Fruit fly (Drosophila melanogaster) whole organism, embryonic: ENCODE results near the gene CG34126.
A peak's percentile ranks its signal among the peaks of the same experiment; 100 is the strongest.

Source experiments
- Aef1 ChIP-seq: fragments of 200-800 bp; sonication (Bioruptor generic); IDR thresholded peaks from 3 replicates; pipeline ENCODE4 v1.3.6; 2022; ENCODE audit warnings: missing biosample characterization, missing genetic modification characterization
- Awh ChIP-seq: fragments of 200-800 bp; sonication (Bioruptor generic); IDR thresholded peaks from 2 replicates; pipeline ENCODE4, ENCODE4 v1.3.6; 2022; ENCODE audit warnings: missing biosample characterization, missing genetic modification characterization
- CG10209 ChIP-seq: fragments of 200-800 bp; sonication (Bioruptor generic); optimal IDR thresholded peaks from 3 replicates; lab custom pipeline; 2017; ENCODE audit warnings: missing biosample characterization, mild to moderate bottlenecking, missing genetic modification characterization, missing genetic modification reagents
- CG10979 ChIP-seq: fragments of 200-800 bp; sonication (Bioruptor generic); optimal IDR thresholded peaks from 2 replicates; lab custom pipeline; 2018; ENCODE audit warnings: missing biosample characterization, mild to moderate bottlenecking, missing genetic modification characterization, moderate library complexity
- CG11093 ChIP-seq: fragments of 200-800 bp; sonication (Bioruptor generic); IDR thresholded peaks from 3 replicates; pipeline ENCODE4 v1.3.6; 2022; ENCODE audit warnings: missing biosample characterization, missing genetic modification characterization
- CG11696 ChIP-seq: fragments of 200-800 bp; sonication (Bioruptor generic); IDR thresholded peaks from 2 replicates; pipeline ENCODE4 v1.3.6; 2022; ENCODE audit warnings: missing biosample characterization, missing genetic modification characterization
- CG2875 ChIP-seq: fragments of 200-800 bp; sonication (Bioruptor generic); optimal IDR thresholded peaks from 2 replicates; lab custom pipeline; 2017; ENCODE audit warnings: missing biosample characterization, mild to moderate bottlenecking, missing genetic modification characterization, missing genetic modification reagents
- CG31365 ChIP-seq: fragments of 200-800 bp; sonication (Bioruptor generic); optimal IDR thresholded peaks from 2 replicates; lab custom pipeline; 2018; ENCODE audit warnings: missing biosample characterization, mild to moderate bottlenecking, missing genetic modification characterization
- CG34224 ChIP-seq: fragments of 200-800 bp; sonication (Bioruptor generic); IDR thresholded peaks from 3 replicates; pipeline ENCODE4 v1.3.6; 2022; ENCODE audit warnings: missing biosample characterization, missing genetic modification characterization; ENCODE audit not compliant: partially characterized antibody
- CG3838 ChIP-seq: fragments of 200-800 bp; sonication (Bioruptor generic); optimal IDR thresholded peaks from 3 replicates; lab custom pipeline; 2016; ENCODE audit warnings: missing biosample characterization, missing genetic modification characterization
- CG4854 ChIP-seq: fragments of 200-800 bp; sonication (Bioruptor generic); optimal IDR thresholded peaks from 2 replicates; lab custom pipeline; 2016; ENCODE audit warnings: missing biosample characterization, missing genetic modification characterization, inconsistent platforms
- CG6683 ChIP-seq: fragments of 200-800 bp; sonication (Bioruptor generic); optimal IDR thresholded peaks from 2 replicates; lab custom pipeline; 2017; ENCODE audit warnings: missing biosample characterization, mild to moderate bottlenecking, missing genetic modification characterization, missing genetic modification reagents
- CG6689 ChIP-seq: fragments of 200-800 bp; sonication (Bioruptor generic); IDR thresholded peaks from 2 replicates; pipeline ENCODE4 v1.3.6; 2022; ENCODE audit warnings: missing biosample characterization, missing genetic modification characterization
- CG6765 ChIP-seq: fragments of 200-800 bp; sonication (Bioruptor generic); optimal IDR thresholded peaks from 3 replicates; lab custom pipeline; 2017; ENCODE audit warnings: missing biosample characterization, mild to moderate bottlenecking, missing genetic modification characterization
- CG7839 ChIP-seq: fragments of 200-800 bp; sonication (Bioruptor generic); optimal IDR thresholded peaks from 3 replicates; lab custom pipeline; 2018; ENCODE audit warnings: missing biosample characterization, mild to moderate bottlenecking, missing genetic modification characterization, moderate library complexity
- CG8089 ChIP-seq: fragments of 200-800 bp; sonication (Bioruptor generic); optimal IDR thresholded peaks from 3 replicates; lab custom pipeline; 2016; ENCODE audit warnings: missing biosample characterization, missing genetic modification characterization
- CG8290 ChIP-seq, 3 experiments: fragments of 200-800 bp; sonication (Bioruptor generic); optimal IDR thresholded peaks; 2 replicates each; lab custom pipeline; 2016 to 2019; ENCODE audit warnings: missing biosample characterization in 3 of 3, missing genetic modification characterization in 3 of 3, mild to moderate bottlenecking in 2 of 3, moderate library complexity in 1 of 3
- Camta ChIP-seq: fragments of 200-800 bp; sonication (Bioruptor generic); optimal IDR thresholded peaks from 2 replicates; lab custom pipeline; 2016; ENCODE audit warnings: missing biosample characterization, missing genetic modification characterization
- Chrac-16 ChIP-seq: fragments of 200-800 bp; sonication (Bioruptor generic); optimal IDR thresholded peaks from 3 replicates; lab custom pipeline; 2016; ENCODE audit warnings: missing biosample characterization, missing genetic modification characterization
- D19A ChIP-seq: fragments of 200-800 bp; optimal IDR thresholded peaks from 3 replicates; lab custom pipeline; 2019; ENCODE audit warnings: missing biosample characterization, mild to moderate bottlenecking, missing genetic modification characterization, moderate library complexity
- Dek ChIP-seq: fragments of 200-800 bp; sonication (Bioruptor generic); optimal IDR thresholded peaks from 3 replicates; lab custom pipeline; 2019; ENCODE audit warnings: missing biosample characterization, mild to moderate bottlenecking, missing genetic modification characterization, moderate library complexity
- HHEX ChIP-seq: fragments of 200-800 bp; sonication (Bioruptor generic); optimal IDR thresholded peaks from 3 replicates; lab custom pipeline; 2017; ENCODE audit warnings: missing biosample characterization, mild to moderate bottlenecking, missing genetic modification characterization, missing genetic modification reagents
- Hey ChIP-seq: fragments of 200-800 bp; sonication (Bioruptor generic); optimal IDR thresholded peaks from 3 replicates; lab custom pipeline; 2018; ENCODE audit warnings: missing biosample characterization, mild to moderate bottlenecking, missing genetic modification characterization
- Lhr ChIP-seq: fragments of 200-800 bp; sonication (Bioruptor generic); optimal IDR thresholded peaks from 3 replicates; lab custom pipeline; 2017; ENCODE audit warnings: mild to moderate bottlenecking, missing biosample characterization, missing genetic modification reagents, missing genetic modification characterization
- Mad ChIP-seq: fragments of 200-800 bp; sonication (Bioruptor generic); optimal IDR thresholded peaks from 2 replicates; lab custom pipeline; 2016; ENCODE audit warnings: missing biosample characterization, missing genetic modification characterization
- Nf-YC ChIP-seq: fragments of 200-800 bp; optimal IDR thresholded peaks from 3 replicates; lab custom pipeline; 2019; ENCODE audit warnings: missing biosample characterization, mild to moderate bottlenecking, missing genetic modification characterization, moderate library complexity
- NfI ChIP-seq: fragments of 200-800 bp; sonication (Bioruptor generic); optimal IDR thresholded peaks from 3 replicates; lab custom pipeline; 2018; ENCODE audit warnings: missing biosample characterization, mild to moderate bottlenecking, missing genetic modification characterization, moderate library complexity
- Pdp1 ChIP-seq, 2 experiments: fragments of 200-800 bp; sonication (Bioruptor generic); optimal IDR thresholded peaks; 3 replicates each; lab custom pipeline; 2016; ENCODE audit warnings: missing biosample characterization in 2 of 2, missing genetic modification characterization in 2 of 2, mild to moderate bottlenecking in 1 of 2, moderate library complexity in 1 of 2
- Scr ChIP-seq: fragments of 200-800 bp; sonication (Bioruptor generic); IDR thresholded peaks from 2 replicates; pipeline ENCODE4 v1.3.6; 2022; ENCODE audit warnings: missing biosample characterization, missing genetic modification characterization; ENCODE audit not compliant: partially characterized antibody
- ara ChIP-seq: fragments of 200-800 bp; sonication (Bioruptor generic); IDR thresholded peaks from 2 replicates; pipeline ENCODE4 v1.3.6; 2022; ENCODE audit warnings: missing biosample characterization, missing genetic modification characterization
- ase ChIP-seq: fragments of 200-800 bp; sonication (Bioruptor generic); IDR thresholded peaks from 3 replicates; pipeline ENCODE4 v1.3.6; 2022; ENCODE audit warnings: missing biosample characterization, missing genetic modification characterization
- ato ChIP-seq: fragments of 200-800 bp; sonication (Bioruptor generic); IDR thresholded peaks from 2 replicates; pipeline ENCODE4 v1.3.6; 2022; ENCODE audit warnings: missing biosample characterization, missing genetic modification characterization; ENCODE audit not compliant: partially characterized antibody
- bowl ChIP-seq: fragments of 200-800 bp; sonication (Bioruptor generic); IDR thresholded peaks from 2 replicates; pipeline ENCODE4 v1.3.6; 2022; ENCODE audit warnings: missing biosample characterization, missing genetic modification characterization
- br ChIP-seq: fragments of >200 bp; optimal IDR thresholded peaks from 2 replicates; lab custom pipeline; 2017
- dm ChIP-seq: fragments of 200-800 bp; sonication (Bioruptor generic); optimal IDR thresholded peaks from 3 replicates; lab custom pipeline; 2016; ENCODE audit warnings: missing biosample characterization, missing genetic modification characterization
- ftz-f1 ChIP-seq: fragments of 200-800 bp; sonication (Bioruptor generic); optimal IDR thresholded peaks from 2 replicates; lab custom pipeline; 2016; ENCODE audit warnings: missing biosample characterization, missing genetic modification characterization
- gsb ChIP-seq: fragments of 200-800 bp; sonication (Bioruptor generic); IDR thresholded peaks from 2 replicates; pipeline ENCODE4 v1.3.6; 2022; ENCODE audit warnings: missing biosample characterization, missing genetic modification characterization
- kah ChIP-seq: fragments of 200-800 bp; sonication (Bioruptor generic); optimal IDR thresholded peaks from 2 replicates; lab custom pipeline; 2018; ENCODE audit warnings: missing biosample characterization, mild to moderate bottlenecking, missing genetic modification characterization
- klu ChIP-seq: fragments of 200-800 bp; sonication (Bioruptor generic); IDR thresholded peaks from 2 replicates; pipeline ENCODE4 v1.3.6; 2022; ENCODE audit warnings: missing biosample characterization, missing genetic modification characterization
- lbe ChIP-seq: fragments of 200-800 bp; sonication (Bioruptor generic); optimal IDR thresholded peaks from 2 replicates; lab custom pipeline; 2016; ENCODE audit warnings: missing biosample characterization, mild to moderate bottlenecking, missing genetic modification characterization
- org-1 ChIP-seq: fragments of 200-800 bp; sonication (Bioruptor generic); optimal IDR thresholded peaks from 2 replicates; lab custom pipeline; 2017; ENCODE audit warnings: missing biosample characterization, missing genetic modification characterization
- pho ChIP-seq: fragments of 200-800 bp; sonication (Bioruptor generic); optimal IDR thresholded peaks from 2 replicates; lab custom pipeline; 2016; ENCODE audit warnings: missing biosample characterization, missing genetic modification characterization
- pita ChIP-seq: fragments of 200-800 bp; sonication (Bioruptor generic); optimal IDR thresholded peaks from 2 replicates; lab custom pipeline; 2017; ENCODE audit warnings: missing biosample characterization, mild to moderate bottlenecking, missing genetic modification characterization
- scrt ChIP-seq: fragments of 200-800 bp; sonication (Bioruptor generic); optimal IDR thresholded peaks from 2 replicates; lab custom pipeline; 2018; ENCODE audit warnings: missing biosample characterization, mild to moderate bottlenecking, missing genetic modification characterization, moderate library complexity
- sim ChIP-seq: fragments of 200-800 bp; sonication (Bioruptor generic); IDR thresholded peaks from 2 replicates; pipeline ENCODE4 v1.3.6; 2022; ENCODE audit warnings: missing biosample characterization, missing genetic modification characterization
- sisA ChIP-seq: fragments of 200-800 bp; sonication (Bioruptor generic); IDR thresholded peaks from 2 replicates; pipeline ENCODE4 v1.3.6; 2022; ENCODE audit warnings: missing biosample characterization, missing genetic modification characterization
- sna ChIP-seq: fragments of 200-800 bp; sonication (Bioruptor generic); IDR thresholded peaks from 2 replicates; pipeline ENCODE4 v1.3.6; 2022; ENCODE audit warnings: missing biosample characterization, missing genetic modification characterization; ENCODE audit not compliant: partially characterized antibody
- vnd ChIP-seq: fragments of 200-800 bp; sonication (Bioruptor generic); IDR thresholded peaks from 3 replicates; pipeline ENCODE4 v1.3.6; 2022; ENCODE audit warnings: missing biosample characterization, missing genetic modification characterization; ENCODE audit not compliant: partially characterized antibody

CG34126 gene

dm6 chr2L:4997401-4998259, 16.2 kb downstream of the CG34126 start (continued):
- TF ChIP-seq Scr (GFP tag; lab: Robert Waterston, UW) (peak; percentile 39; the same call in 1 of the 2 replicates), CG10979 (tag; lab: Kevin White, UChicago) (peak; percentile 99), Chrac-16 (GFP tag; lab: Kevin White, UChicago) (peak; percentile 99), Aef1 (GFP tag; lab: Robert Waterston, UW) (peak; percentile 99), br (lab: Kevin White, UChicago) (no peak), CG2875 (GFP tag; lab: Kevin White, UChicago) (peak; percentile 99), scrt (peak; percentile 95), klu (peak; percentile 98), CG3838 (GFP tag; lab: Kevin White, UChicago) (peak; percentile 96), CG31365 (tag; lab: Kevin White, UChicago) (peak; percentile 98), Dek (tag; lab: Kevin White, UChicago) (peak; percentile 98), sisA (GFP tag; lab: Robert Waterston, UW) (peak; percentile 100), bowl (GFP tag; lab: Robert Waterston, UW) (peak; percentile 98), ato (GFP tag; lab: Robert Waterston, UW) (peak; percentile 44; the same call in 1 of the 2 replicates), Hey (tag; lab: Kevin White, UChicago) (peak; percentile 87), CG10209 (GFP tag; lab: Kevin White, UChicago) (peak; percentile 99), Nf-YC (tag; lab: Kevin White, UChicago) (peak; percentile 92), dm (GFP tag; lab: Kevin White, UChicago) (peak; percentile 98), kah (GFP tag; lab: Kevin White, UChicago) (peak; percentile 97), HHEX (GFP tag; lab: Kevin White, UChicago) (peak; percentile 99), Camta (GFP tag; lab: Kevin White, UChicago) (peak; percentile 99), sim (GFP tag; lab: Robert Waterston, UW) (peak; percentile 97), ase (GFP tag; lab: Robert Waterston, UW) (peak; percentile 100), CG8290 (GFP tag; optimal IDR thresholded peaks at IDR 0.05; lab: Kevin White, UChicago) (peak; percentile 99), CG8290 (tag; optimal IDR thresholded peaks at IDR 0.05; lab: Kevin White, UChicago) (peak; percentile 99 to 100), Pdp1 (GFP tag; optimal IDR thresholded peaks at IDR 0.05; lab: Kevin White, UChicago) (peak; percentile 98 to 99), CG11093 (GFP tag; lab: Robert Waterston, UW) (peak; percentile 99), pho (GFP tag; lab: Kevin White, UChicago) (peak; percentile 99), org-1 (GFP tag; lab: Kevin White, UChicago) (peak; percentile 98), Mad (peak; percentile 98), CG6689 (GFP tag; lab: Robert Waterston, UW) (peak; percentile 99), CG11696 (peak; percentile 96), CG8089 (GFP tag; lab: Kevin White, UChicago) (peak; percentile 99), sna (peak; percentile 52; the same call in 1 of the 2 replicates), Lhr (GFP tag; lab: Kevin White, UChicago) (peak; percentile 97), CG7839 (tag; lab: Kevin White, UChicago) (peak; percentile 99), Awh (GFP tag; lab: Robert Waterston, UW) (peak; percentile 99), CG6765 (GFP tag; lab: Kevin White, UChicago) (peak; percentile 97), CG6683 (peak; percentile 97), pita (GFP tag; lab: Kevin White, UChicago) (no peak), ftz-f1 (GFP tag; lab: Kevin White, UChicago) (peak; percentile 88), NfI (GFP tag; lab: Kevin White, UChicago) (peak; percentile 99), gsb (GFP tag; lab: Robert Waterston, UW) (peak; percentile 98), lbe (GFP tag; lab: Kevin White, UChicago) (peak; percentile 98), CG4854 (GFP tag; lab: Kevin White, UChicago) (peak; percentile 98), ara (GFP tag; lab: Robert Waterston, UW) (peak; percentile 99), D19A (tag; lab: Kevin White, UChicago) (peak; percentile 97), vnd (GFP tag; lab: Robert Waterston, UW) (peak; percentile 73), CG34224 (GFP tag; lab: Robert Waterston, UW) (no peak)
